Worm (Caenorhabditis elegans): Measurements from ENCODE around the gene K12H4.2.

ce11 chrIII:8017053-8017452 lies 30.5 kb upstream of the K12H4.2 start:
- TF ChIP-seq unc-39 (tag; optimal IDR thresholded peaks at IDR 0.05) = no peak
- no peak for TF ChIP-seq pqm-1 (tag; optimal IDR thresholded peaks at IDR 0.05)
- TF ChIP-seq egl-27 (tag; optimal IDR thresholded peaks at IDR 0.05) = no peak
- TF ChIP-seq ZK546.5 (tag; optimal IDR thresholded peaks at IDR 0.05) = no peak
- TF ChIP-seq nhr-77 (tag; optimal IDR thresholded peaks at IDR 0.05) = no peak

Data from whole organism, L3 larva.